Fruit fly (Drosophila melanogaster) whole organism, embryonic: ENCODE results near the gene Alg12.

Experiments used
- BEAF-32 ChIP-seq: fragments of 200-800 bp; sonication (Bioruptor generic); optimal IDR thresholded peaks from 3 replicates; lab custom pipeline; 2017; ENCODE audit warnings: missing biosample characterization, missing genetic modification characterization, mild to moderate bottlenecking, moderate library complexity, missing genetic modification reagents
- CG10267 ChIP-seq: fragments of 200-800 bp; sonication (Bioruptor generic); optimal IDR thresholded peaks from 2 replicates; lab custom pipeline; 2018; ENCODE audit warnings: missing biosample characterization, mild to moderate bottlenecking, missing genetic modification characterization, moderate library complexity
- CG12219 ChIP-seq: fragments of 200-800 bp; sonication (Bioruptor generic); optimal IDR thresholded peaks from 3 replicates; lab custom pipeline; 2018; ENCODE audit warnings: missing biosample characterization, mild to moderate bottlenecking, missing genetic modification characterization
- CG1233 ChIP-seq: fragments of 200-800 bp; sonication (Bioruptor generic); optimal IDR thresholded peaks from 4 replicates; lab custom pipeline; 2018; ENCODE audit warnings: missing biosample characterization, mild to moderate bottlenecking, missing genetic modification characterization
- CG13296 ChIP-seq: fragments of 200-800 bp; sonication (Bioruptor generic); optimal IDR thresholded peaks from 3 replicates; lab custom pipeline; 2018; ENCODE audit warnings: missing biosample characterization, mild to moderate bottlenecking, missing genetic modification characterization
- CG13624 ChIP-seq: fragments of 200-800 bp; sonication (Bioruptor generic); optimal IDR thresholded peaks from 2 replicates; lab custom pipeline; 2016; ENCODE audit warnings: missing biosample characterization, missing genetic modification characterization
- CG14014 ChIP-seq: fragments of 200-800 bp; sonication (Bioruptor generic); IDR thresholded peaks from 2 replicates; pipeline ENCODE4 v1.3.6; 2022; ENCODE audit warnings: missing biosample characterization, missing genetic modification characterization
- CG14710 ChIP-seq: fragments of 200-800 bp; sonication (Bioruptor generic); optimal IDR thresholded peaks from 3 replicates; lab custom pipeline; 2019; ENCODE audit warnings: missing biosample characterization, mild to moderate bottlenecking, missing genetic modification characterization, moderate library complexity
- CG15514 ChIP-seq: fragments of 200-800 bp; sonication (Bioruptor generic); optimal IDR thresholded peaks from 3 replicates; lab custom pipeline; 2017; ENCODE audit warnings: missing biosample characterization, missing genetic modification characterization, mild to moderate bottlenecking, moderate library complexity, missing genetic modification reagents
- CG1602 ChIP-seq: fragments of 200-800 bp; sonication (Bioruptor generic); optimal IDR thresholded peaks from 3 replicates; lab custom pipeline; 2016; ENCODE audit warnings: missing biosample characterization, missing genetic modification characterization
- CG2129 ChIP-seq: fragments of 200-800 bp; sonication (Bioruptor generic); IDR thresholded peaks from 2 replicates; pipeline ENCODE4 v1.3.6; 2022; ENCODE audit warnings: missing biosample characterization, missing genetic modification characterization; ENCODE audit not compliant: partially characterized antibody
- CG30020 ChIP-seq: fragments of 200-800 bp; optimal IDR thresholded peaks from 2 replicates; lab custom pipeline; 2019; ENCODE audit warnings: missing biosample characterization, mild to moderate bottlenecking, missing genetic modification characterization, moderate library complexity
- CG30403 ChIP-seq: fragments of 200-800 bp; sonication (Bioruptor generic); optimal IDR thresholded peaks from 3 replicates; lab custom pipeline; 2016; ENCODE audit warnings: missing biosample characterization, missing genetic modification characterization
- CG34376 ChIP-seq: fragments of 200-800 bp; sonication (Bioruptor generic); optimal IDR thresholded peaks from 2 replicates; lab custom pipeline; 2018; ENCODE audit warnings: missing biosample characterization, mild to moderate bottlenecking, missing genetic modification characterization
- CG4360 ChIP-seq: fragments of 200-800 bp; sonication (Bioruptor generic); IDR thresholded peaks from 2 replicates; pipeline ENCODE4 v1.3.6; 2022; ENCODE audit warnings: missing biosample characterization, missing genetic modification characterization
- CG4820 ChIP-seq: fragments of 200-800 bp; sonication (Bioruptor generic); optimal IDR thresholded peaks from 3 replicates; lab custom pipeline; 2016; ENCODE audit warnings: missing biosample characterization, missing genetic modification characterization
- CG4854 ChIP-seq: fragments of 200-800 bp; sonication (Bioruptor generic); optimal IDR thresholded peaks from 2 replicates; lab custom pipeline; 2016; ENCODE audit warnings: missing biosample characterization, missing genetic modification characterization, inconsistent platforms
- CG6654 ChIP-seq: fragments of 200-800 bp; sonication (Bioruptor generic); optimal IDR thresholded peaks from 2 replicates; lab custom pipeline; 2017; ENCODE audit warnings: missing biosample characterization, mild to moderate bottlenecking, missing genetic modification characterization
- Dad ChIP-seq: fragments of 200-800 bp; sonication (Bioruptor generic); optimal IDR thresholded peaks from 3 replicates; lab custom pipeline; 2016; ENCODE audit warnings: missing biosample characterization, missing genetic modification characterization
- Dbx ChIP-seq: fragments of 200-800 bp; sonication (Bioruptor generic); IDR thresholded peaks from 3 replicates; pipeline ENCODE4 v1.3.6; 2022; ENCODE audit warnings: missing biosample characterization, missing genetic modification characterization
- Doc3 ChIP-seq: fragments of 200-800 bp; sonication (Bioruptor generic); IDR thresholded peaks from 3 replicates; pipeline ENCODE4 v1.3.6; 2022; ENCODE audit warnings: missing biosample characterization, missing genetic modification characterization; ENCODE audit not compliant: partially characterized antibody
- Dp ChIP-seq: fragments of 200-800 bp; sonication (Bioruptor generic); optimal IDR thresholded peaks from 2 replicates; lab custom pipeline; 2018; ENCODE audit warnings: missing biosample characterization, mild to moderate bottlenecking, missing genetic modification characterization, moderate library complexity
- H15 ChIP-seq: fragments of 200-800 bp; sonication (Bioruptor generic); IDR thresholded peaks from 3 replicates; pipeline ENCODE4 v1.3.6; 2022; ENCODE audit warnings: missing biosample characterization, missing genetic modification characterization
- Hand ChIP-seq: fragments of 200-800 bp; sonication (Bioruptor generic); optimal IDR thresholded peaks from 2 replicates; lab custom pipeline; 2017; ENCODE audit warnings: mild to moderate bottlenecking, missing biosample characterization, missing genetic modification reagents, missing genetic modification characterization
- Hey ChIP-seq: fragments of 200-800 bp; sonication (Bioruptor generic); optimal IDR thresholded peaks from 3 replicates; lab custom pipeline; 2018; ENCODE audit warnings: missing biosample characterization, mild to moderate bottlenecking, missing genetic modification characterization
- HmgD ChIP-seq: fragments of 200-800 bp; sonication (Bioruptor generic); optimal IDR thresholded peaks from 3 replicates; lab custom pipeline; 2016; ENCODE audit warnings: missing biosample characterization, missing genetic modification characterization
- Neu2 ChIP-seq: fragments of 200-800 bp; sonication (Bioruptor generic); optimal IDR thresholded peaks from 3 replicates; lab custom pipeline; 2016; ENCODE audit warnings: missing biosample characterization, missing genetic modification characterization, borderline replicate concordance
- ash1 ChIP-seq: fragments of 200-800 bp; sonication (Bioruptor generic); optimal IDR thresholded peaks from 2 replicates; lab custom pipeline; 2018; ENCODE audit warnings: missing biosample characterization, mild to moderate bottlenecking, missing genetic modification characterization
- az2 ChIP-seq: fragments of 200-800 bp; sonication (Bioruptor generic); optimal IDR thresholded peaks from 3 replicates; lab custom pipeline; 2016; ENCODE audit warnings: missing biosample characterization, missing genetic modification characterization
- bigmax ChIP-seq: fragments of 200-800 bp; sonication (Bioruptor generic); optimal IDR thresholded peaks from 2 replicates; lab custom pipeline; 2018; ENCODE audit warnings: missing biosample characterization, mild to moderate bottlenecking, missing genetic modification characterization
- chif ChIP-seq, 2 experiments: fragments of 200-800 bp; sonication (Bioruptor generic); optimal IDR thresholded peaks; 3 replicates each; lab custom pipeline; 2016; ENCODE audit warnings: missing biosample characterization in 2 of 2, missing genetic modification characterization in 2 of 2
- chm ChIP-seq: fragments of 200-800 bp; sonication (Bioruptor generic); IDR thresholded peaks from 2 replicates; pipeline ENCODE4 v1.3.6; 2022; ENCODE audit warnings: missing biosample characterization, missing genetic modification characterization
- crc ChIP-seq: fragments of 200-800 bp; sonication (Bioruptor generic); optimal IDR thresholded peaks from 2 replicates; lab custom pipeline; 2016; ENCODE audit warnings: missing biosample characterization, missing genetic modification characterization
- crp ChIP-seq, 2 experiments: fragments of 200-800 bp; sonication (Bioruptor generic); optimal IDR thresholded peaks; 2 replicates in 1 of 2; 3 replicates in 1 of 2; lab custom pipeline; 2017; ENCODE audit warnings: missing biosample characterization in 2 of 2, missing genetic modification characterization in 2 of 2, mild to moderate bottlenecking in 1 of 2, moderate library complexity in 1 of 2
- dmrt11E ChIP-seq: fragments of 200-800 bp; sonication (Bioruptor generic); optimal IDR thresholded peaks from 3 replicates; lab custom pipeline; 2018; ENCODE audit warnings: missing biosample characterization, mild to moderate bottlenecking, missing genetic modification characterization, moderate library complexity
- fd64A ChIP-seq: fragments of 200-800 bp; sonication (Bioruptor generic); optimal IDR thresholded peaks from 3 replicates; lab custom pipeline; 2018; ENCODE audit warnings: missing biosample characterization, mild to moderate bottlenecking, missing genetic modification characterization
- fd96Cb ChIP-seq: fragments of 200-800 bp; sonication (Bioruptor generic); optimal IDR thresholded peaks from 2 replicates; lab custom pipeline; 2018; ENCODE audit warnings: missing biosample characterization, mild to moderate bottlenecking, missing genetic modification characterization, moderate library complexity
- hb ChIP-seq: fragments of 200-800 bp; sonication (Bioruptor generic); IDR thresholded peaks from 3 replicates; pipeline ENCODE4 v1.3.6; 2022; ENCODE audit warnings: missing biosample characterization, missing genetic modification characterization; ENCODE audit not compliant: partially characterized antibody
- inv ChIP-seq: fragments of 200-800 bp; sonication (Bioruptor generic); IDR thresholded peaks from 2 replicates; pipeline ENCODE4 v1.3.6; 2022; ENCODE audit warnings: missing biosample characterization, missing genetic modification characterization; ENCODE audit not compliant: partially characterized antibody
- lmd ChIP-seq: fragments of 200-800 bp; sonication (Bioruptor generic); IDR thresholded peaks from 2 replicates; pipeline ENCODE4 v1.3.6; 2022; ENCODE audit warnings: missing biosample characterization, missing genetic modification characterization
- mld ChIP-seq: fragments of 200-800 bp; sonication (Bioruptor generic); IDR thresholded peaks from 3 replicates; pipeline ENCODE4 v1.3.6; 2022; ENCODE audit warnings: missing biosample characterization, missing genetic modification characterization; ENCODE audit not compliant: partially characterized antibody
- phol ChIP-seq: fragments of 200-800 bp; sonication (Bioruptor generic); optimal IDR thresholded peaks from 3 replicates; lab custom pipeline; 2018; ENCODE audit warnings: missing biosample characterization, mild to moderate bottlenecking, missing genetic modification characterization, moderate library complexity
- sens ChIP-seq: fragments of 200-800 bp; sonication (Bioruptor generic); peaks from one replicate; lab custom pipeline; 2016; ENCODE audit warnings: missing biosample characterization, missing genetic modification characterization
- sna ChIP-seq: fragments of 200-800 bp; sonication (Bioruptor generic); IDR thresholded peaks from 2 replicates; pipeline ENCODE4 v1.3.6; 2022; ENCODE audit warnings: missing biosample characterization, missing genetic modification characterization; ENCODE audit not compliant: partially characterized antibody
- ssp ChIP-seq: fragments of 200-800 bp; sonication (Bioruptor generic); IDR thresholded peaks from 2 replicates; pipeline ENCODE4 v1.3.6; 2022; ENCODE audit warnings: missing biosample characterization, missing genetic modification characterization
- sug ChIP-seq: fragments of 200-800 bp; optimal IDR thresholded peaks from 2 replicates; lab custom pipeline; 2019; ENCODE audit warnings: missing biosample characterization, mild to moderate bottlenecking, missing genetic modification characterization, moderate library complexity
- usp ChIP-seq: fragments of >200 bp; optimal IDR thresholded peaks from 2 replicates; lab custom pipeline; 2017; ENCODE audit warnings: missing biosample characterization, missing genetic modification characterization

Alg12 gene

dm6 chr3R:9759360-9760191 lies 3.3 kb downstream of the Alg12 start, which contains the start of gene Mpi (continued):
- peak; percentile 53; the same call in 2 of the 3 replicates for TF ChIP-seq Doc3 (GFP tag; lab: Robert Waterston, UW)
- TF ChIP-seq H15 (GFP tag; lab: Robert Waterston, UW), result no peak
- no peak for TF ChIP-seq Neu2 (GFP tag; lab: Kevin White, UChicago)
- peak; percentile 56 for TF ChIP-seq sug (tag; lab: Kevin White, UChicago)
- TF ChIP-seq dmrt11E, result peak; percentile 49
- no peak for TF ChIP-seq crc (GFP tag; lab: Kevin White, UChicago)
- TF ChIP-seq CG13624 (GFP tag; lab: Kevin White, UChicago), result peak; percentile 28
- TF ChIP-seq CG15514 (GFP tag; lab: Kevin White, UChicago), result peak; percentile 43
- TF ChIP-seq fd64A, result no peak
- peak; percentile 48 for TF ChIP-seq CG10267 (tag; lab: Kevin White, UChicago)
- TF ChIP-seq CG12219, result peak; percentile 11
- no peak for TF ChIP-seq HmgD (GFP tag; lab: Kevin White, UChicago)
- peak; percentile 67 for TF ChIP-seq BEAF-32 (GFP tag; lab: Kevin White, UChicago)
- TF ChIP-seq hb (GFP tag; lab: Robert Waterston, UW), result no peak
- TF ChIP-seq CG34376 (GFP tag; lab: Kevin White, UChicago), result peak; percentile 56
- no peak for TF ChIP-seq ash1
- 0 out of 3 replicates have a peak, but pooled peaks have one; percentile 3 for TF ChIP-seq Dbx (GFP tag; lab: Robert Waterston, UW)
- TF ChIP-seq Hand (GFP tag; lab: Kevin White, UChicago), result peak; percentile 21
- peak; percentile 17; the same call in 1 of the 2 replicates for TF ChIP-seq lmd
- TF ChIP-seq Hey (tag; lab: Kevin White, UChicago), result no peak
- no peak for TF ChIP-seq CG6654 (GFP tag; lab: Kevin White, UChicago)
- peak; percentile 81 for TF ChIP-seq sens (GFP tag; lab: Kevin White, UChicago)
- no peak for TF ChIP-seq usp (GFP tag; lab: Kevin White, UChicago)
- no peak for TF ChIP-seq CG4360 (GFP tag; lab: Robert Waterston, UW)
- TF ChIP-seq fd96Cb (tag; lab: Kevin White, UChicago), result peak; percentile 19
- peak; percentile 18 for TF ChIP-seq Dp (GFP tag; lab: Kevin White, UChicago)
- TF ChIP-seq CG14014 (GFP tag; lab: Robert Waterston, UW), result 0 out of 2 replicates have a peak, but pooled peaks have one; percentile 22
- peak; percentile 45; the same call in 1 of the 2 replicates for TF ChIP-seq CG2129
- TF ChIP-seq CG4820 (GFP tag; lab: Kevin White, UChicago), result peak; percentile 7
- TF ChIP-seq CG30020 (tag; lab: Kevin White, UChicago), result peak; percentile 70
- 0 out of 2 replicates have a peak, but pooled peaks have one; percentile 14 for TF ChIP-seq chm (GFP tag; lab: Robert Waterston, UW)
- TF ChIP-seq sna (GFP tag; lab: Robert Waterston, UW), result 0 out of 2 replicates have a peak, but pooled peaks have one; percentile 50
- TF ChIP-seq inv, result peak; percentile 44
- TF ChIP-seq crp (GFP tag; optimal IDR thresholded peaks at IDR 0.05; lab: Kevin White, UChicago), result peak in 1 of 2 experiments; percentile 79
- peak; percentile 40 for TF ChIP-seq CG14710 (tag; lab: Kevin White, UChicago)
- TF ChIP-seq phol, result peak; percentile 51
- peak; percentile 20 for TF ChIP-seq bigmax (GFP tag; lab: Kevin White, UChicago)
- TF ChIP-seq CG4854 (GFP tag; lab: Kevin White, UChicago), result no peak
- peak; percentile 29 for TF ChIP-seq CG13296
- peak; percentile 16; the same call in 1 of the 2 replicates for TF ChIP-seq ssp (GFP tag; lab: Robert Waterston, UW)
- TF ChIP-seq Dad (GFP tag; lab: Kevin White, UChicago), result no peak
- no peak for TF ChIP-seq chif (GFP tag; optimal IDR thresholded peaks at IDR 0.05; lab: Kevin White, UChicago)
- TF ChIP-seq CG1602 (GFP tag; lab: Kevin White, UChicago), result peak; percentile 1
- peak; percentile 18 for TF ChIP-seq CG1233 (GFP tag; lab: Kevin White, UChicago)
- TF ChIP-seq az2 (GFP tag; lab: Kevin White, UChicago), result peak; percentile 37
- TF ChIP-seq CG30403 (GFP tag; lab: Kevin White, UChicago), result peak; percentile 18
- no peak for TF ChIP-seq mld (GFP tag; lab: Robert Waterston, UW)
